Fruit fly (Drosophila melanogaster): ENCODE measurements around the gene pns.

pns gene

DNA sequence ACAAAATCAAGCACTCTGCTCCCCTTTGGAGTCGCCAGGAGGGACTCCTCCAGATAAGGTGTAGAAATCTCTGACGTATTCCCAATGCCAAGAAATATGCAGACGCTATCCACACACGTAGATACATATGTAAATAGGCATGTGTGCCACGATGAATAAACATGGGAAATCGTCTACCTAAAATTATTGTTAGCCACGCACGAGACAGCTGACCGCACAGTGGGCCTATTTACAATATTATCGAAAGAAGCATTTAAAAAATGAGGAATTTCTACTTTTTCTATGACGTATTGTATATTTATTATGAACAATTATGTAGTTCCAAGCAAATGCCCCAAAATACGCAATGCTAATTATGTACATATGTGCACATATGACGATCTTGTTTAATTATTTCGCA is 12.2 kb downstream of the pns start (continued):
- no peak for TF ChIP-seq CG17568 (GFP tag; optimal IDR thresholded peaks at IDR 0.05)
- no peak for TF ChIP-seq gro (GFP tag; optimal IDR thresholded peaks at IDR 0.05)
- no peak for TF ChIP-seq CG10267 (tag; optimal IDR thresholded peaks at IDR 0.05)
- TF ChIP-seq CG8290 (GFP tag; optimal IDR thresholded peaks at IDR 0.05), result no peak
- TF ChIP-seq CG8290 (tag; optimal IDR thresholded peaks at IDR 0.05), result peak in 1 of 2 experiments; percentile 36
- TF ChIP-seq CG18764 (GFP tag; optimal IDR thresholded peaks at IDR 0.05), result no peak
- no peak for TF ChIP-seq sqz (GFP tag; optimal IDR thresholded peaks at IDR 0.05)
- no peak for TF ChIP-seq CG6765 (GFP tag; optimal IDR thresholded peaks at IDR 0.05)
- TF ChIP-seq tx (GFP tag; optimal IDR thresholded peaks at IDR 0.05), result no peak
- TF ChIP-seq CG2875 (GFP tag; optimal IDR thresholded peaks at IDR 0.05), result peak; percentile 33
- no peak for TF ChIP-seq ewg (GFP tag; optimal IDR thresholded peaks at IDR 0.05)
- TF ChIP-seq peb (GFP tag; IDR thresholded peaks at IDR 0.05), result 0 out of 2 replicates have a peak, but pooled peaks have one; percentile 26
- TF ChIP-seq PHDP (tag; optimal IDR thresholded peaks at IDR 0.05), result peak; percentile 29
- TF ChIP-seq hb (GFP tag; IDR thresholded peaks at IDR 0.05; ENCODE audit: partially characterized antibody), result no peak
- no peak for TF ChIP-seq CG10543 (GFP tag; optimal IDR thresholded peaks at IDR 0.05)
- TF ChIP-seq Tbp (GFP tag; optimal IDR thresholded peaks at IDR 0.05), result no peak
- TF ChIP-seq pzg (GFP tag; optimal IDR thresholded peaks at IDR 0.05), result no peak
- peak; percentile 1 for TF ChIP-seq lab (GFP tag; optimal IDR thresholded peaks at IDR 0.05)
- no peak for TF ChIP-seq CG33213 (GFP tag; optimal IDR thresholded peaks at IDR 0.05)
- TF ChIP-seq repo (GFP tag; optimal IDR thresholded peaks at IDR 0.05), result no peak
- TF ChIP-seq D19A (tag; optimal IDR thresholded peaks at IDR 0.05), result no peak
- TF ChIP-seq CG10979 (tag; optimal IDR thresholded peaks at IDR 0.05), result peak; percentile 2
- TF ChIP-seq sens (GFP tag), result peak; percentile 82
- no peak for TF ChIP-seq caup (GFP tag; optimal IDR thresholded peaks at IDR 0.05; ENCODE audit: severe bottlenecking)
- TF ChIP-seq unpg (GFP tag; optimal IDR thresholded peaks at IDR 0.05), result peak; percentile 20
- TF ChIP-seq CG42726 (GFP tag; IDR thresholded peaks at IDR 0.05; ENCODE audit: partially characterized antibody), result no peak
- no peak for TF ChIP-seq CG9876 (GFP tag; optimal IDR thresholded peaks at IDR 0.05)
- no peak for TF ChIP-seq Elba2 (GFP tag; optimal IDR thresholded peaks at IDR 0.05)
- TF ChIP-seq fd3F (GFP tag; optimal IDR thresholded peaks at IDR 0.05), result peak; percentile 10
- TF ChIP-seq hkb (optimal IDR thresholded peaks at IDR 0.05), result no peak
- peak; percentile 38; the same call in 1 of the 2 replicates for TF ChIP-seq hkb (GFP tag; IDR thresholded peaks at IDR 0.05)
- peak; percentile 37 for TF ChIP-seq CG2678 (tag; optimal IDR thresholded peaks at IDR 0.05)
- TF ChIP-seq schlank (tag; optimal IDR thresholded peaks at IDR 0.05), result no peak
- TF ChIP-seq CG7786 (GFP tag; optimal IDR thresholded peaks at IDR 0.05), result no peak
- no peak for TF ChIP-seq CG11093 (GFP tag; IDR thresholded peaks at IDR 0.05)
- TF ChIP-seq otp (GFP tag; IDR thresholded peaks at IDR 0.05), result peak; percentile 67
- TF ChIP-seq CG12104 (GFP tag; optimal IDR thresholded peaks at IDR 0.05), result no peak
- TF ChIP-seq CG4328 (GFP tag; optimal IDR thresholded peaks at IDR 0.05), result no peak
- no peak for TF ChIP-seq CG11398 (GFP tag; optimal IDR thresholded peaks at IDR 0.05)
- peak in 1 of 2 experiments; percentile 36 for TF ChIP-seq Hr51 (GFP tag; optimal IDR thresholded peaks at IDR 0.05)
- TF ChIP-seq ranshi (GFP tag; IDR thresholded peaks at IDR 0.05), result peak; percentile 36; the same call in 1 of the 2 replicates
- no peak for TF ChIP-seq unc-4 (GFP tag; IDR thresholded peaks at IDR 0.05; ENCODE audit: partially characterized antibody)
- no peak for TF ChIP-seq Dip2 (GFP tag; IDR thresholded peaks at IDR 0.05)
- no peak for TF ChIP-seq MBD-R2 (GFP tag; IDR thresholded peaks at IDR 0.05)
- TF ChIP-seq Usf (GFP tag; optimal IDR thresholded peaks at IDR 0.05), result no peak
- no peak for TF ChIP-seq CG3407 (GFP tag; optimal IDR thresholded peaks at IDR 0.05)
- TF ChIP-seq CG3847 (GFP tag; IDR thresholded peaks at IDR 0.05), result no peak
- TF ChIP-seq CG6272 (GFP tag; IDR thresholded peaks at IDR 0.05), result no peak
- TF ChIP-seq CG32532 (GFP tag; IDR thresholded peaks at IDR 0.05), result peak; percentile 50; the same call in 1 of the 2 replicates
- TF ChIP-seq fu2 (GFP tag; optimal IDR thresholded peaks at IDR 0.05), result no peak
- TF ChIP-seq HmgD (GFP tag; optimal IDR thresholded peaks at IDR 0.05), result no peak
- TF ChIP-seq sd (tag; optimal IDR thresholded peaks at IDR 0.05), result peak; percentile 63

All from whole organism, embryonic.